Worm (Caenorhabditis elegans) whole organism, early embryonic: ENCODE data around the gene srx-62.

Experiments
- B0310.2 ChIP-seq: sonication (generic microtip); optimal IDR thresholded peaks from 2 replicates; lab custom pipeline; 2016; ENCODE audit warnings: mild to moderate bottlenecking, missing genetic modification characterization, missing compliant biosample characterization
- F13C5.2 ChIP-seq: sonication (generic microtip); optimal IDR thresholded peaks from 2 replicates; lab custom pipeline; 2017; ENCODE audit warnings: mild to moderate bottlenecking, missing genetic modification characterization, inconsistent platforms, missing compliant biosample characterization
- aly-1 ChIP-seq: sonication (generic microtip); optimal IDR thresholded peaks from 2 replicates; lab custom pipeline; 2016; ENCODE audit warnings: missing genetic modification characterization, missing compliant biosample characterization
- ama-1 ChIP-seq: fragments of 150-350 bp; optimal IDR thresholded peaks from 2 replicates; lab custom pipeline; 2014
- ceh-13 ChIP-seq: fragments of 200-800 bp; sonication (Bioruptor generic); optimal IDR thresholded peaks from 2 replicates; lab custom pipeline; 2018; ENCODE audit warnings: mild to moderate bottlenecking, missing genetic modification characterization, missing compliant biosample characterization
- ceh-36 ChIP-seq: sonication (generic microtip); optimal IDR thresholded peaks from 2 replicates; lab custom pipeline; 2016; ENCODE audit warnings: missing genetic modification characterization, inconsistent platforms, missing compliant biosample characterization
- ets-7 ChIP-seq: sonication (generic microtip); optimal IDR thresholded peaks from 2 replicates; lab custom pipeline; 2016; ENCODE audit warnings: missing genotype, missing genetic modification characterization, missing compliant biosample characterization
- flt-1 ChIP-seq: fragments of 200-800 bp; sonication (Bioruptor generic); IDR thresholded peaks from 2 replicates; pipeline ENCODE4 v1.3.6; 2022; ENCODE audit warnings: missing genetic modification characterization, missing compliant biosample characterization
- hmbx-1 ChIP-seq: sonication (generic microtip); optimal IDR thresholded peaks from 2 replicates; lab custom pipeline; 2016; ENCODE audit warnings: mild to moderate bottlenecking, missing genetic modification characterization, missing compliant biosample characterization
- hmg-4 ChIP-seq: fragments of 200-800 bp; sonication (Bioruptor generic); optimal IDR thresholded peaks from 2 replicates; lab custom pipeline; 2018; ENCODE audit warnings: mild to moderate bottlenecking, missing genetic modification characterization, missing compliant biosample characterization
- hnd-1 ChIP-seq: sonication (generic microtip); optimal IDR thresholded peaks from 2 replicates; lab custom pipeline; 2016; ENCODE audit warnings: missing genetic modification characterization, missing compliant biosample characterization
- pes-1 ChIP-seq: fragments of 200-800 bp; sonication (Bioruptor generic); IDR thresholded peaks from 2 replicates; pipeline ENCODE4 v1.3.6; 2022; ENCODE audit warnings: missing genetic modification reagents, missing genetic modification characterization, missing compliant biosample characterization
- scrt-1 ChIP-seq: fragments of 200-800 bp; sonication (Bioruptor generic); IDR thresholded peaks from 2 replicates; pipeline ENCODE4 v1.3.6; 2022; ENCODE audit warnings: missing genetic modification characterization, missing compliant biosample characterization
- sea-1 ChIP-seq: fragments of 200-800 bp; sonication (Bioruptor generic); conservative IDR thresholded peaks from 2 replicates; pipeline ENCODE4 v1.3.6; 2022; ENCODE audit warnings: missing genetic modification characterization, missing compliant biosample characterization
- tbx-11 ChIP-seq: fragments of 200-800 bp; sonication (Bioruptor generic); IDR thresholded peaks from 2 replicates; pipeline ENCODE4 v1.3.6; 2022; ENCODE audit warnings: missing genetic modification characterization, missing compliant biosample characterization
- tbx-37 ChIP-seq: fragments of 200-800 bp; sonication (Bioruptor generic); conservative IDR thresholded peaks from 2 replicates; pipeline ENCODE4 v1.3.6; 2022; ENCODE audit warnings: missing genetic modification reagents, missing genetic modification characterization, missing compliant biosample characterization
- tra-4 ChIP-seq: sonication (generic microtip); optimal IDR thresholded peaks from 2 replicates; lab custom pipeline; 2017; ENCODE audit warnings: missing genetic modification characterization, missing compliant biosample characterization

srx-62 gene

DNA sequence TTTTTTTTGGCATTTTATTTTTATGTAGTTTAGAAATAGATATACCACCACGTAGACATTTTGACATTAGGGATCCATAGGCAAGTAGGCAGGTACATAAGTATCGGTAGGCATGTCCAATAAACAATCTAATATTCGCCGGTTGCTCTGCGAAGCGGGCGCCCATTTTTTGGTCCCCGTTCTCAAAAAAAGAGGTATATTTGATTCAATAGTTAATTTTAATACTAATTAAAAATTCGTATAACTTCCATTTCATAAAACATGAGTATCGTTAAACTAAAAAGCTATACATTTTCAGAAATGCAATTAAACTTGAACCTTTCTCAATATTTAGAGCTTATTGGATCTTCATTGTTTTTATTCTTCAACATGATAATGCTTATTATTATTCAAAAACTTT lies 18.8 kb downstream of the srx-62 start, which contains the start of gene str-83:
Gene str-83 (plus strand): TSS at position 301 of the 400 bp plus-strand sequence.
- TF ChIP-seq ama-1 (lab: Kevin White, UChicago) (no peak), hmbx-1 (tag; lab: Kevin White, UChicago) (no peak), sea-1 (GFP tag; lab: Robert Waterston, UW) (no peak), hmg-4 (GFP tag; lab: Kevin White, UChicago) (no peak), tbx-11 (GFP tag; lab: Robert Waterston, UW) (no peak), ets-7 (no peak), F13C5.2 (no peak), scrt-1 (no peak), ceh-36 (tag; lab: Kevin White, UChicago) (no peak), pes-1 (GFP tag; lab: Robert Waterston, UW) (no peak)

DNA sequence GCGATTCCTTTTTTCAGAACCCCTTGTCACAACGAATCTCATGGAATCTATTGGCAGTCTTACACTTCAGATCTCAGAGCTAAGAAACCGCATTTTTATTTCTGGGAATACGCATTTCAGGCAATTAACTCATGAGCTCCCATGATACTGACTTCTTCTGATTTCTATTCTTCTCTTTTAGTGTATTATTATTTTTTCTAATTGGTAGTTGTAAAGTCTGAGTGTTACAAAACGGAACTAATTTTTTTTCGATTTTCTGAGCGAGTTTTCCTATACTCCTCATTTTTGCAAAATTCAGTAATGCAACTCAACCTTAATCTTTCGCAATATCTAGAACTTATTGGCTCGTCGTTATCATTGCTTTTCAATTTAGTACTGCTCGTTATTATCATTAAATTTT lies 21.4 kb downstream of the srx-62 start, which contains the start of gene str-82:
Gene str-82 (plus strand): TSS at position 301 of the 400 bp plus-strand sequence.
- TF ChIP-seq ama-1 (lab: Kevin White, UChicago) (no peak), tbx-37 (GFP tag; lab: Robert Waterston, UW) (no peak), hmg-4 (GFP tag; lab: Kevin White, UChicago) (no peak), ets-7 (no peak), B0310.2 (tag; lab: Kevin White, UChicago) (no peak)

DNA sequence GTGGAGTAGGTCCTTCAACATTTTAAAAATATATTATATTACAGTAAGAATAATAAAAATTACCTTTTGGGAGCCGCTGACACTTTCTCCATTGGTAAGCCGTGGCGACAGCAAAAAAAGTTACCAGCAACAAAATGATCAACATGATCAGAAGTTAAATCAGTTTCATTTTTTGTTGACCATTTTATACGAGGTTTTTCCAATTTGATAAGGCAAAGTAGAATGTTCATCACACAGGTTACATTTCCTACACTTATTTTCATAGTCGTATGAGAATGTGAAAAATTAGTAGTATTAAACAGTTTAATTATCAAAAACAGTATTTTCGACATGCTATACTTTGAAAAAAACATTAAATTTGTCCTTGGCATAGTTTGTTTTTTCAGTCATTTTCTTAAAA lies 22.9 kb downstream of the srx-62 start, which contains the start of gene cyp-34A10:
Gene cyp-34A10 (minus strand): TSS at position 146 of the 400 bp plus-strand sequence.
- TF ChIP-seq sea-1 (GFP tag; lab: Robert Waterston, UW) (no peak), hmbx-1 (tag; lab: Kevin White, UChicago) (no peak), ceh-13 (GFP tag; lab: Kevin White, UChicago) (no peak), aly-1 (tag; lab: Kevin White, UChicago) (no peak), pes-1 (GFP tag; lab: Robert Waterston, UW) (no peak), hnd-1 (tag; lab: Kevin White, UChicago) (no peak), tra-4 (no peak), tbx-11 (GFP tag; lab: Robert Waterston, UW) (no peak), tbx-37 (GFP tag; lab: Robert Waterston, UW) (no peak), F13C5.2 (no peak), B0310.2 (tag; lab: Kevin White, UChicago) (no peak), ama-1 (lab: Kevin White, UChicago) (no peak), hmg-4 (GFP tag; lab: Kevin White, UChicago) (no peak), flt-1 (GFP tag; lab: Robert Waterston, UW) (no peak), ceh-36 (tag; lab: Kevin White, UChicago) (no peak), ets-7 (no peak), scrt-1 (no peak)

DNA sequence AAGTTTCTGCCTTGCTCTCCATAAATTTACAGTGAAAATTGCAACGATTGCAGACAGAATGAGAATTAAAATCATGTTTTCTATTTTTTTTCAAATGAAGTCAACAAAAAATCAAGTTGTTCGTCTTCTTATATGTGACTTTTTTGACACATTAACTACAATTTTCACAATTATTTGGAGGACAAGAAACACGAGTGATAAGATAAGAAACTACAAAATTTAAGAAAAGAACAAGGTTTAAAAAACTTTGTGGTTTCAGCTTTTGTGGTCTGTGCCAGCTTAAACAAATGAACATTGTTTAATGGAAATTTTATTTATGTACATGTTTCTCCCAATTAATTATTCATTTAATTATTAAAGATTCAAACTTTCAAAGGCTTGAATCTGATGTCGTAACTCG lies 25.3 kb downstream of the srx-62 start, which contains the start of gene cyp-34A9:
Gene cyp-34A9 (minus strand): TSS at position 131 of the 400 bp plus-strand sequence.
- no peak for TF ChIP-seq F13C5.2
- no peak for TF ChIP-seq sea-1 (GFP tag; lab: Robert Waterston, UW)
- no peak for TF ChIP-seq ama-1 (lab: Kevin White, UChicago)
- no peak for TF ChIP-seq B0310.2 (tag; lab: Kevin White, UChicago)
- no peak for TF ChIP-seq ets-7
- TF ChIP-seq aly-1 (tag; lab: Kevin White, UChicago), result no peak
- no peak for TF ChIP-seq hmbx-1 (tag; lab: Kevin White, UChicago)

DNA sequence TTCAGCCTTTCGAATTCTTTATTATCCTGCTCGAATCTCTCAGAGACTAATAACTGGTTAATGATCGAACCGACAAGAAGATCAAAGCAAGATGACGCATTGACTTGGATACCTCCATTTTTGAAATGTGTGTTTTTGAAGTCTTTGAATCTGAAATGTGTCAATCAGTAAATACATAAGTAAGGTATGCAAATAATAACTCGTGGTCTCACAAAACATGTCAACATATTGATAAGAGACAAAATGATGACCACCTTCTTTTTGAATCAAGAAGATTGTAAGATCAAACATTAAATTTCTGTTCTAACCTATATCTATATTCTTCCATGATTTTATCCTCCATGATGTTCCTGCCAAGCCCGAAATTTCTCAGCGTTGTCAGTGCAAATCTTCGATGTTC lies 26.1 kb downstream of the srx-62 start:
- TF ChIP-seq flt-1 (GFP tag; lab: Robert Waterston, UW) (no peak), F13C5.2 (no peak), pes-1 (GFP tag; lab: Robert Waterston, UW) (no peak), ceh-13 (GFP tag; lab: Kevin White, UChicago) (no peak), sea-1 (GFP tag; lab: Robert Waterston, UW) (no peak), ama-1 (lab: Kevin White, UChicago) (no peak), B0310.2 (tag; lab: Kevin White, UChicago) (no peak), ceh-36 (tag; lab: Kevin White, UChicago) (no peak), hmbx-1 (tag; lab: Kevin White, UChicago) (no peak), tra-4 (no peak), ets-7 (no peak), tbx-11 (GFP tag; lab: Robert Waterston, UW) (no peak), aly-1 (tag; lab: Kevin White, UChicago) (no peak), hnd-1 (tag; lab: Kevin White, UChicago) (no peak), scrt-1 (no peak), hmg-4 (GFP tag; lab: Kevin White, UChicago) (no peak), tbx-37 (GFP tag; lab: Robert Waterston, UW) (no peak)

DNA sequence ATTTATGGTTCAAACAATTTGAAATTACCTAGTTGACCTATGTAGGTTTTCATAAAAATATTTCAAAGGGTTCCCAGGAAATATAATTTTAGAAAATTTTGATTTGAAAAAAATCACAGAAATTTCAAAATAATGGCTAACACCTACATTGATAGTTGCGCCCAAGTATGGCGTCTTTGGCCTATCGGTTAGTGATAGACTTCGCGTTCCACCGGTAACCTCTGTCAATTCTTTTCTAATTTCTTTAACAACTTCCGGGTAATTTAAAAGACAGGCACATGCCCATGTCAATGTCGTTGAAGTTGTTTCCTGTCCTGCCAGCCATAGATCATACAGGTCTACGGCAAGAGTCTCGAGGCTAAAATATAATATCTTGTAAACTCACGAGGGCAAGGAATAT lies 26.8 kb downstream of the srx-62 start:
- TF ChIP-seq hnd-1 (tag; lab: Kevin White, UChicago) (no peak), tbx-11 (GFP tag; lab: Robert Waterston, UW) (no peak), ceh-13 (GFP tag; lab: Kevin White, UChicago) (no peak), B0310.2 (tag; lab: Kevin White, UChicago) (no peak), tbx-37 (GFP tag; lab: Robert Waterston, UW) (no peak), ets-7 (no peak), hmbx-1 (tag; lab: Kevin White, UChicago) (no peak), flt-1 (GFP tag; lab: Robert Waterston, UW) (no peak), ama-1 (lab: Kevin White, UChicago) (no peak), aly-1 (tag; lab: Kevin White, UChicago) (no peak), sea-1 (GFP tag; lab: Robert Waterston, UW) (no peak), hmg-4 (GFP tag; lab: Kevin White, UChicago) (no peak), tra-4 (no peak), pes-1 (GFP tag; lab: Robert Waterston, UW) (no peak), scrt-1 (no peak), ceh-36 (tag; lab: Kevin White, UChicago) (no peak), F13C5.2 (no peak)

DNA sequence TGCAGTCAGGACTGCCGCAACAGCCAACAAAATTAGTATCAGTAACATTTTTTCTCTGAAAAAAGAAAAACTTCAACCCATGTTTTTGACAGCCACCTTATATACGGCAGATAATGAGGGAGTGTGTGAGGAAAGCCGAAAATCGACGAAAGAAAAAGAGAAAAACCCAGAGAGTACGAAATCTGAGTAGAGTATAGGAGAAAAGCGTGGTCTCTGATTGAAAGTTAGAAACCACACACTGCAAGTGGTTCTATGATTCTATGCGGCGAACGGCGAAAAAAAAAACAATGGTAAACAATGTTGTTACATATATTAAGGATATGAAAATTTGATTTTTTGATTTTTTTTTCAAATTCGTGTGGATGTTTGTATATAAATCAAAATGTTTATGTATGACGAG lies 28.0 kb downstream of the srx-62 start, which contains the start of gene cyp-34A8:
Gene cyp-34A8 (minus strand): TSS at position 62 of the 400 bp plus-strand sequence.
- TF ChIP-seq ceh-36 (tag; lab: Kevin White, UChicago) (no peak), hmg-4 (GFP tag; lab: Kevin White, UChicago) (no peak), B0310.2 (tag; lab: Kevin White, UChicago) (no peak), aly-1 (tag; lab: Kevin White, UChicago) (no peak), flt-1 (GFP tag; lab: Robert Waterston, UW) (no peak), hnd-1 (tag; lab: Kevin White, UChicago) (no peak), hmbx-1 (tag; lab: Kevin White, UChicago) (no peak), ceh-13 (GFP tag; lab: Kevin White, UChicago) (no peak), ets-7 (no peak), F13C5.2 (no peak)
